Worm (Caenorhabditis elegans) whole organism, late embryonic: ENCODE data around the gene clec-164.
A peak's percentile ranks its signal among the peaks of the same experiment; 100 is the strongest.

Experiments used
- C08G9.2 ChIP-seq: sonication (generic microtip); optimal IDR thresholded peaks from 2 replicates; lab custom pipeline; 2016; ENCODE audit warnings: mild to moderate bottlenecking, missing genetic modification characterization, moderate library complexity, missing compliant biosample characterization
- C38D4.7 ChIP-seq: fragments of 200-800 bp; sonication (Bioruptor generic); optimal IDR thresholded peaks from 2 replicates; lab custom pipeline; 2018; ENCODE audit warnings: mild to moderate bottlenecking, missing genetic modification characterization, moderate library complexity, missing compliant biosample characterization
- K02D7.2 ChIP-seq: sonication (generic microtip); optimal IDR thresholded peaks from 2 replicates; lab custom pipeline; 2017; ENCODE audit warnings: mild to moderate bottlenecking, missing genetic modification characterization, missing compliant biosample characterization
- K09A11.1 ChIP-seq: sonication (generic microtip); optimal IDR thresholded peaks from 2 replicates; lab custom pipeline; 2017; ENCODE audit warnings: antibody characterized with exemption, mild to moderate bottlenecking, missing genetic modification characterization, missing compliant biosample characterization; ENCODE audit not compliant: insufficient read depth
- T23F11.4 ChIP-seq: fragments of 200-800 bp; sonication (Bioruptor generic); optimal IDR thresholded peaks from 2 replicates; lab custom pipeline; 2018; ENCODE audit warnings: mild to moderate bottlenecking, missing genetic modification characterization, missing compliant biosample characterization
- Y22D7AL.16 ChIP-seq: sonication (generic microtip); optimal IDR thresholded peaks from 2 replicates; lab custom pipeline; 2016; ENCODE audit warnings: missing genetic modification characterization, missing compliant biosample characterization
- ama-1 ChIP-seq: fragments of 150-350 bp; optimal IDR thresholded peaks from 2 replicates; lab custom pipeline; 2014
- ceh-14 ChIP-seq: sonication (generic microtip); optimal IDR thresholded peaks from 2 replicates; lab custom pipeline; 2016; ENCODE audit warnings: missing genotype, missing genetic modification characterization, missing compliant biosample characterization
- ceh-18 ChIP-seq: sonication (generic microtip); optimal IDR thresholded peaks from 2 replicates; lab custom pipeline; 2016; ENCODE audit warnings: missing genetic modification characterization, missing compliant biosample characterization
- ceh-2 ChIP-seq: sonication (generic microtip); optimal IDR thresholded peaks from 2 replicates; lab custom pipeline; 2016; ENCODE audit warnings: missing genotype, missing genetic modification characterization, missing compliant biosample characterization
- ceh-24 ChIP-seq: sonication (generic microtip); optimal IDR thresholded peaks from 2 replicates; lab custom pipeline; 2016; ENCODE audit warnings: mild to moderate bottlenecking, missing genetic modification characterization, missing compliant biosample characterization
- ceh-30 ChIP-seq: fragments of 150-350 bp; optimal IDR thresholded peaks from 2 replicates; lab custom pipeline; 2014; ENCODE audit warnings: missing biosample characterization, missing genetic modification characterization
- ceh-34 ChIP-seq: sonication (generic microtip); optimal IDR thresholded peaks from 2 replicates; lab custom pipeline; 2016; ENCODE audit warnings: mild to moderate bottlenecking, missing genetic modification characterization, missing compliant biosample characterization
- ceh-45 ChIP-seq: fragments of 200-800 bp; sonication (Bioruptor generic); IDR thresholded peaks from 2 replicates; pipeline ENCODE4 v1.3.6; 2022; ENCODE audit warnings: missing genetic modification reagents, missing genetic modification characterization, missing compliant biosample characterization
- ceh-6 ChIP-seq: fragments of 200-800 bp; sonication (Bioruptor generic); optimal IDR thresholded peaks from 2 replicates; lab custom pipeline; 2018; ENCODE audit warnings: mild to moderate bottlenecking, missing genetic modification characterization, missing compliant biosample characterization
- che-1 ChIP-seq: sonication (generic microtip); optimal IDR thresholded peaks from 2 replicates; lab custom pipeline; 2016; ENCODE audit warnings: mild to moderate bottlenecking, missing genetic modification characterization, missing compliant biosample characterization
- dmd-4 ChIP-seq: sonication (generic microtip); optimal IDR thresholded peaks from 2 replicates; lab custom pipeline; 2016; ENCODE audit warnings: borderline replicate concordance, missing genetic modification characterization, missing compliant biosample characterization
- elt-2 ChIP-seq: sonication (generic microtip); optimal IDR thresholded peaks from 2 replicates; lab custom pipeline; 2016; ENCODE audit warnings: missing genetic modification reagents, missing genetic modification characterization, missing compliant biosample characterization
- elt-4 ChIP-seq: sonication (generic microtip); optimal IDR thresholded peaks from 2 replicates; lab custom pipeline; 2016; ENCODE audit warnings: missing genetic modification characterization, missing compliant biosample characterization
- ets-4 ChIP-seq: sonication (generic microtip); optimal IDR thresholded peaks from 2 replicates; lab custom pipeline; 2016; ENCODE audit warnings: missing genetic modification characterization, missing compliant biosample characterization
- eyg-1 ChIP-seq: sonication (generic microtip); optimal IDR thresholded peaks from 2 replicates; lab custom pipeline; 2016; ENCODE audit warnings: missing genotype, missing genetic modification characterization, missing compliant biosample characterization
- fkh-10 ChIP-seq: fragments of 150-350 bp; optimal IDR thresholded peaks from 2 replicates; lab custom pipeline; 2014; ENCODE audit warnings: missing biosample characterization, missing genetic modification reagents, missing genetic modification characterization
- fkh-6 ChIP-seq: sonication (generic microtip); optimal IDR thresholded peaks from 2 replicates; lab custom pipeline; 2016; ENCODE audit warnings: missing genetic modification characterization, missing compliant biosample characterization
- hlh-15 ChIP-seq: sonication (generic microtip); optimal IDR thresholded peaks from 2 replicates; lab custom pipeline; 2016; ENCODE audit warnings: missing genetic modification characterization, missing compliant biosample characterization
- hlh-30 ChIP-seq: sonication (generic microtip); optimal IDR thresholded peaks from 2 replicates; lab custom pipeline; 2017; ENCODE audit warnings: antibody characterized with exemption, missing genetic modification characterization, missing compliant biosample characterization; ENCODE audit not compliant: insufficient read depth
- hlh-6 ChIP-seq: sonication (generic microtip); optimal IDR thresholded peaks from 2 replicates; lab custom pipeline; 2016; ENCODE audit warnings: missing genotype, missing genetic modification characterization, missing compliant biosample characterization
- lim-6 ChIP-seq: sonication (generic microtip); optimal IDR thresholded peaks from 2 replicates; lab custom pipeline; 2016; ENCODE audit warnings: missing genetic modification characterization, missing compliant biosample characterization
- madf-2 ChIP-seq: sonication (generic microtip); optimal IDR thresholded peaks from 2 replicates; lab custom pipeline; 2017; ENCODE audit warnings: missing genetic modification characterization, missing compliant biosample characterization
- nfya-1 ChIP-seq: sonication (generic microtip); optimal IDR thresholded peaks from 2 replicates; lab custom pipeline; 2017; ENCODE audit warnings: missing genetic modification characterization, mild to moderate bottlenecking, missing compliant biosample characterization, antibody characterized with exemption, moderate library complexity
- nhr-11 ChIP-seq: fragments of 150-350 bp; optimal IDR thresholded peaks from 2 replicates; lab custom pipeline; 2014; ENCODE audit warnings: missing biosample characterization, missing genetic modification characterization
- nhr-232 ChIP-seq: sonication (generic microtip); optimal IDR thresholded peaks from 2 replicates; lab custom pipeline; 2016; ENCODE audit warnings: missing genetic modification characterization, missing compliant biosample characterization
- odd-2 ChIP-seq: sonication (generic microtip); optimal IDR thresholded peaks from 2 replicates; lab custom pipeline; 2017; ENCODE audit warnings: antibody characterized with exemption, mild to moderate bottlenecking, missing genetic modification characterization, missing compliant biosample characterization
- pag-3 ChIP-seq: sonication (generic microtip); optimal IDR thresholded peaks from 2 replicates; lab custom pipeline; 2016; ENCODE audit warnings: missing compliant biosample characterization, missing genetic modification characterization, borderline replicate concordance
- pat-9 ChIP-seq: fragments of 200-800 bp; sonication (Bioruptor generic); optimal IDR thresholded peaks from 2 replicates; lab custom pipeline; 2018; ENCODE audit warnings: mild to moderate bottlenecking, missing genetic modification characterization, moderate library complexity, missing compliant biosample characterization
- pha-2 ChIP-seq: sonication (generic microtip); optimal IDR thresholded peaks from 2 replicates; lab custom pipeline; 2017; ENCODE audit warnings: mild to moderate bottlenecking, missing genetic modification characterization, missing compliant biosample characterization
- rnt-1 ChIP-seq: sonication (generic microtip); optimal IDR thresholded peaks from 2 replicates; lab custom pipeline; 2016; ENCODE audit warnings: missing genetic modification characterization, missing compliant biosample characterization
- sox-2 ChIP-seq: fragments of 200-800 bp; sonication (Bioruptor generic); IDR thresholded peaks from 2 replicates; pipeline ENCODE4 v1.3.6; 2022; ENCODE audit warnings: missing genetic modification reagents, missing genetic modification characterization, missing compliant biosample characterization
- tbx-2 ChIP-seq: sonication (generic microtip); optimal IDR thresholded peaks from 2 replicates; lab custom pipeline; 2016; ENCODE audit warnings: missing genetic modification characterization, missing compliant biosample characterization
- unc-42 ChIP-seq: sonication (generic microtip); optimal IDR thresholded peaks from 2 replicates; lab custom pipeline; 2016; ENCODE audit warnings: missing genotype, missing genetic modification characterization, missing compliant biosample characterization
- unc-86 ChIP-seq: sonication (generic microtip); optimal IDR thresholded peaks from 2 replicates; lab custom pipeline; 2016; ENCODE audit warnings: missing genetic modification characterization, missing compliant biosample characterization
- zip-5 ChIP-seq: sonication (generic microtip); optimal IDR thresholded peaks from 2 replicates; lab custom pipeline; 2016; ENCODE audit warnings: missing genetic modification characterization, missing compliant biosample characterization
- ztf-16 ChIP-seq: sonication (generic microtip); optimal IDR thresholded peaks from 2 replicates; lab custom pipeline; 2017; ENCODE audit warnings: missing genetic modification characterization, missing compliant biosample characterization

Gene clec-164

DNA sequence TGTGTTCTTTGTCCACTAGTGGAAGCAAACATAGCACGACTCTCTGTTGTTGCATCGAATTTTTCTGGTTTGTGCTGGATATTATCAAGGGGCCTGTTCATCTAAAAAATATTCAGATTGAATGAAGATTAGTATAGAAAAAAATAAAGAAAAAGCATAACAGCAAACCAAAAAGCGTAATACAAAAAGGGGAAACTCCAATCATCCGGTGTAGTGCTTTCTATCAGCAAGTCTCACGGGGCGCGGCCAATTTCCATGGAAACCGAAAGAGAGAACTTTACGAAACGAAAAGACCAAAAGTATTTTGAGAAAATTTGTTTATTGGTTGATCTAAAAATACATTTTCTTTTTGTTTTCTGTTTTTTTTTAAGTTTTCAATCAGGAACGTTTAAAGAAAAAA is 18.1 kb upstream of the clec-164 start, which contains the start of gene Y55F3C.17:
Gene Y55F3C.17 (minus strand): TSS at position 101 of the 400 bp plus-strand sequence.
- TF ChIP-seq hlh-30 (tag; lab: Kevin White, UChicago) (no peak), Y22D7AL.16 (no peak), ceh-14 (tag; lab: Kevin White, UChicago) (no peak), ceh-45 (GFP tag; lab: Robert Waterston, UW) (no peak), dmd-4 (tag; lab: Kevin White, UChicago) (no peak)

DNA sequence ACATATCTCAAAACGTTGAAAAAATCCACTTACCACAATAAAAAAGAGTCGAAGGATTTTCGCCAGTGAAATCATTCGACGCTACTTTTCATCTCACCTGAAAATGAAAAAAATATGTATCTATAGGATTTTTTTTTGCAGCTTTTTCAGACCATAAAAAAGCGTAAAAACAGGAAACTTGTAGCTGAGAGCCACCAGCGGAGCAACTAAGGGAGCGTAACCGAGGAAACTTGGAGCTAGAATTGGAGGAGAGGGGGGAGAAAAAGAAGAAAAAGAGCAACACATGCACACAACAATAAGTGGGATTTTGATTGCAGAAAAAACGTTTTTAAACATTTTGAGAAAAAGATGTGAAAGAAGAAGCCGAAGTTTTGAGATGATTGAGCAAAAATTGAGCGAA is 8.8 kb upstream of the clec-164 start, which contains the start of gene cutl-26:
Gene cutl-26 (minus strand): TSS at position 101 of the 400 bp plus-strand sequence.
- no peak for TF ChIP-seq ztf-16 (tag; lab: Kevin White, UChicago)
- TF ChIP-seq pag-3 (tag; lab: Kevin White, UChicago), result no peak
- no peak for TF ChIP-seq fkh-10 (GFP tag; lab: Kevin White, UChicago)
- TF ChIP-seq T23F11.4 (GFP tag; lab: Kevin White, UChicago), result no peak
- no peak for TF ChIP-seq pat-9 (tag; lab: Kevin White, UChicago)
- no peak for TF ChIP-seq pha-2 (tag; lab: Kevin White, UChicago)
- TF ChIP-seq hlh-30 (tag; lab: Kevin White, UChicago), result no peak
- no peak for TF ChIP-seq fkh-6
- TF ChIP-seq sox-2 (GFP tag; lab: Robert Waterston, UW), result no peak
- no peak for TF ChIP-seq unc-86 (tag; lab: Kevin White, UChicago)
- TF ChIP-seq elt-2 (tag; lab: Kevin White, UChicago), result no peak
- no peak for TF ChIP-seq ceh-2 (tag; lab: Kevin White, UChicago)
- no peak for TF ChIP-seq K02D7.2 (tag; lab: Kevin White, UChicago)
- TF ChIP-seq ceh-45 (GFP tag; lab: Robert Waterston, UW), result no peak
- TF ChIP-seq ets-4 (tag; lab: Kevin White, UChicago), result no peak
- no peak for TF ChIP-seq C38D4.7 (GFP tag; lab: Kevin White, UChicago)
- TF ChIP-seq nhr-11 (tag; lab: Kevin White, UChicago), result no peak
- TF ChIP-seq tbx-2 (tag; lab: Kevin White, UChicago), result no peak
- no peak for TF ChIP-seq elt-4 (tag; lab: Kevin White, UChicago)
- TF ChIP-seq zip-5 (tag; lab: Kevin White, UChicago), result no peak

DNA sequence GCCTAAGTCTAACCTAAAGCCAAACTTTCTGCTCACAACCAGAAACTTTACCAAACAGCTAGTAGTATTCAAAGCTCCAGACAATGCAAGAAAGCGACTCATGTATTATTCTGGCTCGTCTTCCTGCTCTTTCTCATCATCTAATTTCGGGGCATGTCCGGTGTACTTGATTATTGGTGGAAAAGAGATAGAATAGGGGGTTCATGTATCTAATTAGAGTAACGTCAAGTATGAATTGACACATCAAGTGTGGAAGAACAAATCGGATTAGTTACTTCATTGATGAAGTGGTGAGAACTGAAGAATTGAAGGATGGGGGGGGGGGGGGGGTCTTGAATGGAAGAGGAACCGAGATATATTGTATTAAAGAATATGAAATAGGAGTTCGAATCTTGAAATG is 990 bp upstream of the clec-164 start:
- no peak for TF ChIP-seq K09A11.1 (tag; lab: Kevin White, UChicago)
- peak; percentile 67 for TF ChIP-seq unc-42 (tag; lab: Kevin White, UChicago)
- TF ChIP-seq, all 69 proteins: peak for 1

DNA sequence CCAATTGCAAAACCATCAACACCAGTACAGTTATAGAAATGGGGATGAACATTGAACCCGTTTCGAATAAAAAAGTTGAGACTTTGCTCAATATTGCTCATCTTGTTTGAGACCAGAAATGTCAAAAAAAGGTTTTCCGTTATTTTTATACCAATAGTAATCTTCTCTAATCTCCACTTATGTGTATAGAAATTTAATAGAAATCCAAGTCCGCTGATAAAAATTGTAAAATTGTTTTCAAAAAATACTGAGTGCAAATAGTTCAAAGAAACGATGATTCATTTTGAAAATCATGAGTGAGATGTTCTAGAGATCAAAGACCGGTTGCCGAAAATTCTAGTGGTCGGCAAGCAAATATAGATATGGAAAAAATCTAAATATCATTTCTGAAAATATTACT is 2.9 kb downstream of the clec-164 start, which contains the start of gene Y55F3C.10:
Gene Y55F3C.10 (minus strand): TSS at position 101 of the 400 bp plus-strand sequence.
- no peak for TF ChIP-seq hlh-30 (tag; lab: Kevin White, UChicago)
- TF ChIP-seq Y22D7AL.16, result no peak
- TF ChIP-seq ceh-14 (tag; lab: Kevin White, UChicago), result no peak
- TF ChIP-seq nhr-11 (tag; lab: Kevin White, UChicago), result no peak
- no peak for TF ChIP-seq hlh-15 (tag; lab: Kevin White, UChicago)
- TF ChIP-seq C08G9.2 (tag; lab: Kevin White, UChicago), result no peak
- no peak for TF ChIP-seq che-1 (tag; lab: Kevin White, UChicago)
- TF ChIP-seq lim-6, result no peak

DNA sequence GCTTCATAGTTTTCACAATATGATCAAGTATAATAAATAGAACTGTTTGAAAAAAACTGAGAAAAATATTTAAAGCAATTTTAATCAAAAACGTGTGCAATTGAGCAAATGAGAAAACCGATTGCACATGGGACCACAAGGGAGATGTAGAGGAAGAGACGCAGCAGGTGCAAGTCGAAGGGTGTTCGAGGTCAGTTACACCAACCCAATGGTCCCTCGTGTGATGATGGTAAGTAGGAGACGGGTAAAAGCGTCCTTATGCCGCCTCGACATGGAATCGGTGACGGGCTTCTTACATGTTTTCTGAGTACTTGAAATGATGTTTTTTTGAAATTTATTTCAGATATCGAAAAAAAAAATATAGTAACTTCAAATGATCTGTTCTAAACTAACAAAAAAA is 11.7 kb downstream of the clec-164 start, which contains the start of gene Y55F3C.9:
Gene Y55F3C.9 (minus strand): TSS at position 101 of the 400 bp plus-strand sequence.
- TF ChIP-seq ceh-34 (tag; lab: Kevin White, UChicago) (no peak), odd-2 (tag; lab: Kevin White, UChicago) (no peak), rnt-1 (tag; lab: Kevin White, UChicago) (no peak), nhr-232 (no peak), eyg-1 (tag; lab: Kevin White, UChicago) (no peak), nfya-1 (tag; lab: Kevin White, UChicago) (no peak), ceh-18 (tag; lab: Kevin White, UChicago) (no peak), ama-1 (no peak), ceh-24 (tag; lab: Kevin White, UChicago) (no peak), hlh-6 (no peak), elt-4 (tag; lab: Kevin White, UChicago) (no peak), ceh-6 (GFP tag; lab: Kevin White, UChicago) (no peak), dmd-4 (tag; lab: Kevin White, UChicago) (no peak), madf-2 (no peak), tbx-2 (tag; lab: Kevin White, UChicago) (no peak), pag-3 (tag; lab: Kevin White, UChicago) (no peak), ceh-30 (tag; lab: Kevin White, UChicago) (no peak)
